Worm (Caenorhabditis elegans) whole organism, midembryonic: ENCODE measurements around the gene C10A4.9.

Experiments
- flt-1 ChIP-seq: fragments of 200-800 bp; sonication (Bioruptor generic); IDR thresholded peaks from 2 replicates; pipeline ENCODE4 v1.3.6; 2022; ENCODE audit warnings: missing genetic modification characterization, missing compliant biosample characterization
- ref-1 ChIP-seq: fragments of 200-800 bp; sonication (Bioruptor generic); conservative IDR thresholded peaks from 2 replicates; pipeline ENCODE4 v1.3.6; 2022; ENCODE audit warnings: missing genetic modification reagents, missing genetic modification characterization, missing compliant biosample characterization

DNA sequence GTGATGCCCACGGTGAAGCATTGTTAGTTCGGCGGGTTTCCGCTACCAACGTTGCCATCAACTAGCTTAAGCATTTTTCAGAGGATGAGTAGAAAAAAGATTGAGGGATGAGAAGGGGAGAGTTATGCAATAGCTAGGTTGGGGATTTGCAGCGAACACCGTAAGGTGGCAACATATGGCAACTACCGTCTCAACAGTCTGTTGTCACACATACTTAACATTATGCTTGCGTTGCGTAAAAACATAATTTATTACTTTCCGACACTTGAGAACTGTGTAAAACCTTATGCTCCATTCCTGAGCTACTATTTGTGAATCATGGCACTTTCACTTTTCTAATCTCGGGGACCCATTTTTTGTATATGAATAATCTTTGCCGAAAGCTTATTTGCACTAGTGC, 46.0 kb downstream of the C10A4.9 start:
- TF ChIP-seq flt-1 (GFP tag; lab: Robert Waterston, UW) (no peak), ref-1 (no peak)
